Fruit fly (Drosophila melanogaster) whole organism, prepupa: ENCODE results near the gene CG7332.

Source experiments
- Blimp-1 ChIP-seq: fragments of 200-800 bp; sonication (Bioruptor generic); optimal IDR thresholded peaks from 3 replicates; lab custom pipeline; 2017; ENCODE audit warnings: missing biosample characterization, missing genetic modification characterization, mild to moderate bottlenecking, moderate library complexity, missing genetic modification reagents
- CG10669 ChIP-seq: fragments of 200-800 bp; sonication (Bioruptor generic); optimal IDR thresholded peaks from 3 replicates; lab custom pipeline; 2018; ENCODE audit warnings: missing biosample characterization, mild to moderate bottlenecking, missing genetic modification characterization, moderate library complexity
- CG32006 ChIP-seq: fragments of 200-800 bp; sonication (Bioruptor generic); optimal IDR thresholded peaks from 3 replicates; lab custom pipeline; 2017; ENCODE audit warnings: missing biosample characterization, mild to moderate bottlenecking, missing genetic modification characterization
- CG7368 ChIP-seq: fragments of 200-800 bp; sonication (Bioruptor generic); optimal IDR thresholded peaks from 3 replicates; lab custom pipeline; 2016; ENCODE audit warnings: missing biosample characterization, missing genetic modification characterization
- Eip78C ChIP-seq: fragments of 200-800 bp; sonication (Bioruptor generic); peaks from one replicate; lab custom pipeline; 2016; ENCODE audit warnings: missing biosample characterization, missing genetic modification characterization
- Hr4 ChIP-seq: fragments of 200-800 bp; sonication (Bioruptor generic); optimal IDR thresholded peaks from 3 replicates; lab custom pipeline; 2016; ENCODE audit warnings: missing biosample characterization, missing genetic modification characterization
- Sox102F ChIP-seq: fragments of 200-800 bp; sonication (Bioruptor generic); optimal IDR thresholded peaks from 2 replicates; lab custom pipeline; 2016; ENCODE audit warnings: missing biosample characterization, mild to moderate bottlenecking, missing genetic modification characterization
- dsx ChIP-seq: fragments of 200-800 bp; optimal IDR thresholded peaks from 3 replicates; lab custom pipeline; 2019; ENCODE audit warnings: missing biosample characterization, mild to moderate bottlenecking, missing genetic modification characterization, moderate library complexity; ENCODE audit not compliant: poor library complexity, severe bottlenecking
- esn ChIP-seq: fragments of 200-800 bp; sonication (Bioruptor generic); optimal IDR thresholded peaks from 2 replicates; lab custom pipeline; 2016; ENCODE audit warnings: missing biosample characterization, mild to moderate bottlenecking, missing genetic modification characterization, moderate library complexity
- salr ChIP-seq, 2 experiments: fragments of 200-800 bp; sonication (Bioruptor generic); optimal IDR thresholded peaks; 3 replicates each; lab custom pipeline; 2016 to 2018; ENCODE audit warnings: missing biosample characterization in 2 of 2, missing genetic modification characterization in 2 of 2, mild to moderate bottlenecking in 1 of 2

- TF ChIP-seq dsx (GFP tag; lab: Kevin White, UChicago) (no peak), esn (GFP tag; lab: Kevin White, UChicago) (no peak), Eip78C (GFP tag; lab: Kevin White, UChicago) (peak; percentile 53), Hr4 (no peak), CG7368 (GFP tag; lab: Kevin White, UChicago) (no peak), salr (GFP tag; optimal IDR thresholded peaks at IDR 0.05; lab: Kevin White, UChicago) (no peak), Sox102F (GFP tag; lab: Kevin White, UChicago) (no peak), CG10669 (GFP tag; lab: Kevin White, UChicago) (no peak), CG32006 (peak; percentile 21), Blimp-1 (GFP tag; lab: Kevin White, UChicago) (no peak)
Measured at dm6 chrX:18902800-18903199, 18.5 kb downstream of the CG7332 start.
